Fruit fly (Drosophila melanogaster) whole organism, embryonic: ENCODE measurements around the gene CG42784.

Experiments
- ATbp ChIP-seq: fragments of 200-800 bp; sonication (Bioruptor generic); optimal IDR thresholded peaks from 2 replicates; lab custom pipeline; 2017; ENCODE audit warnings: missing biosample characterization, mild to moderate bottlenecking, missing genetic modification characterization, missing genetic modification reagents
- Antp ChIP-seq: fragments of 200-800 bp; sonication (Bioruptor generic); optimal IDR thresholded peaks from 3 replicates; lab custom pipeline; 2016; ENCODE audit warnings: missing biosample characterization, missing genetic modification characterization
- BtbVII ChIP-seq: fragments of 200-800 bp; sonication (Bioruptor generic); optimal IDR thresholded peaks from 3 replicates; lab custom pipeline; 2017; ENCODE audit warnings: missing biosample characterization, mild to moderate bottlenecking, missing genetic modification characterization
- CG10462 ChIP-seq: fragments of 200-800 bp; sonication (Bioruptor generic); optimal IDR thresholded peaks from 2 replicates; lab custom pipeline; 2016; ENCODE audit warnings: missing biosample characterization, missing genetic modification characterization
- CG12769 ChIP-seq: fragments of 200-800 bp; sonication (Bioruptor generic); optimal IDR thresholded peaks from 2 replicates; lab custom pipeline; 2019; ENCODE audit warnings: missing biosample characterization, mild to moderate bottlenecking, missing genetic modification characterization, moderate library complexity
- CG14014 ChIP-seq: fragments of 200-800 bp; sonication (Bioruptor generic); IDR thresholded peaks from 2 replicates; pipeline ENCODE4 v1.3.6; 2022; ENCODE audit warnings: missing biosample characterization, missing genetic modification characterization
- CG14710 ChIP-seq: fragments of 200-800 bp; sonication (Bioruptor generic); optimal IDR thresholded peaks from 3 replicates; lab custom pipeline; 2019; ENCODE audit warnings: missing biosample characterization, mild to moderate bottlenecking, missing genetic modification characterization, moderate library complexity
- CG16813 ChIP-seq: fragments of 200-800 bp; sonication (Bioruptor generic); IDR thresholded peaks from 3 replicates; pipeline ENCODE4 v1.3.6; 2022; ENCODE audit warnings: missing biosample characterization, missing genetic modification characterization; ENCODE audit not compliant: partially characterized antibody
- CG18619 ChIP-seq: fragments of 200-800 bp; sonication (Bioruptor generic); optimal IDR thresholded peaks from 3 replicates; lab custom pipeline; 2017; ENCODE audit warnings: missing biosample characterization, mild to moderate bottlenecking, missing genetic modification characterization
- CG30403 ChIP-seq: fragments of 200-800 bp; sonication (Bioruptor generic); optimal IDR thresholded peaks from 3 replicates; lab custom pipeline; 2016; ENCODE audit warnings: missing biosample characterization, missing genetic modification characterization
- CG43689 ChIP-seq: fragments of 200-800 bp; sonication (Bioruptor generic); IDR thresholded peaks from 2 replicates; pipeline ENCODE4 v1.3.6; 2022; ENCODE audit warnings: missing biosample characterization, missing genetic modification characterization
- CG6175 ChIP-seq: fragments of 200-800 bp; sonication (Bioruptor generic); IDR thresholded peaks from 3 replicates; pipeline ENCODE4 v1.3.6; 2022; ENCODE audit warnings: missing biosample characterization, missing genetic modification characterization
- CG7271 ChIP-seq: fragments of 200-800 bp; sonication (Bioruptor generic); optimal IDR thresholded peaks from 2 replicates; lab custom pipeline; 2018; ENCODE audit warnings: missing biosample characterization, mild to moderate bottlenecking, missing genetic modification characterization, moderate library complexity
- CG7372 ChIP-seq: fragments of 200-800 bp; sonication (Bioruptor generic); IDR thresholded peaks from 2 replicates; pipeline ENCODE4 v1.3.6; 2022; ENCODE audit warnings: missing biosample characterization, missing genetic modification characterization
- CG7745 ChIP-seq: fragments of 200-800 bp; sonication (Bioruptor generic); optimal IDR thresholded peaks from 2 replicates; lab custom pipeline; 2018; ENCODE audit warnings: missing biosample characterization, mild to moderate bottlenecking, missing genetic modification characterization, moderate library complexity
- CG7963 ChIP-seq: fragments of 200-800 bp; sonication (Bioruptor generic); IDR thresholded peaks from 3 replicates; pipeline ENCODE4 v1.3.6; 2022; ENCODE audit warnings: missing biosample characterization, missing genetic modification characterization; ENCODE audit not compliant: partially characterized antibody
- CG8924 ChIP-seq: fragments of 200-800 bp; optimal IDR thresholded peaks from 3 replicates; lab custom pipeline; 2019; ENCODE audit warnings: missing biosample characterization, mild to moderate bottlenecking, missing genetic modification characterization, moderate library complexity
- CG9437 ChIP-seq: fragments of 200-800 bp; sonication (Bioruptor generic); optimal IDR thresholded peaks from 2 replicates; lab custom pipeline; 2018; ENCODE audit warnings: missing biosample characterization, mild to moderate bottlenecking, missing genetic modification characterization
- D ChIP-seq, 2 experiments: fragments of 200-800 bp in 1 of 2; fragments of >200 bp in 1 of 2; sonication (Bioruptor generic) in 1 of 2; optimal IDR thresholded peaks; 2 replicates in 1 of 2; 3 replicates in 1 of 2; lab custom pipeline; 2017; ENCODE audit warnings: mild to moderate bottlenecking in 1 of 2, missing biosample characterization in 1 of 2, missing genetic modification characterization in 1 of 2, missing genetic modification reagents in 1 of 2
- D19A ChIP-seq: fragments of 200-800 bp; optimal IDR thresholded peaks from 3 replicates; lab custom pipeline; 2019; ENCODE audit warnings: missing biosample characterization, mild to moderate bottlenecking, missing genetic modification characterization, moderate library complexity
- Ets65A ChIP-seq: fragments of 200-800 bp; sonication (Bioruptor generic); peaks from one replicate; lab custom pipeline; 2016; ENCODE audit warnings: missing biosample characterization, missing genetic modification characterization
- GATAe ChIP-seq: fragments of 200-800 bp; sonication (Bioruptor generic); conservative IDR thresholded peaks from 2 replicates; pipeline ENCODE4 v1.3.6; 2022; ENCODE audit warnings: missing biosample characterization, missing genetic modification characterization
- Gsc ChIP-seq: fragments of 200-800 bp; sonication (Bioruptor generic); IDR thresholded peaks from 2 replicates; pipeline ENCODE4 v1.3.6; 2022; ENCODE audit warnings: missing biosample characterization, missing genetic modification characterization
- Hmx ChIP-seq: fragments of 200-800 bp; sonication (Bioruptor generic); optimal IDR thresholded peaks from 2 replicates; lab custom pipeline; 2016; ENCODE audit warnings: missing biosample characterization, missing genetic modification characterization
- Max ChIP-seq: fragments of 200-800 bp; sonication (Bioruptor generic); optimal IDR thresholded peaks from 2 replicates; lab custom pipeline; 2016; ENCODE audit warnings: missing biosample characterization, mild to moderate bottlenecking, missing genetic modification characterization
- Mrtf ChIP-seq: fragments of 200-800 bp; sonication (Bioruptor generic); IDR thresholded peaks from 3 replicates; pipeline ENCODE4 v1.3.6; 2022; ENCODE audit warnings: missing biosample characterization, missing genetic modification characterization
- Myb ChIP-seq: fragments of 200-800 bp; sonication (Bioruptor generic); optimal IDR thresholded peaks from 2 replicates; lab custom pipeline; 2016; ENCODE audit warnings: missing biosample characterization, missing genetic modification characterization
- Oli ChIP-seq: fragments of 200-800 bp; sonication (Bioruptor generic); optimal IDR thresholded peaks from 2 replicates; lab custom pipeline; 2018; ENCODE audit warnings: missing biosample characterization, mild to moderate bottlenecking, missing genetic modification characterization, moderate library complexity
- Poxn ChIP-seq: fragments of 200-800 bp; sonication (Bioruptor generic); IDR thresholded peaks from 2 replicates; pipeline ENCODE4 v1.3.6; 2022; ENCODE audit warnings: missing biosample characterization, missing genetic modification characterization
- Ssrp ChIP-seq: fragments of 200-800 bp; sonication (Bioruptor generic); optimal IDR thresholded peaks from 2 replicates; lab custom pipeline; 2018; ENCODE audit warnings: missing biosample characterization, mild to moderate bottlenecking, missing genetic modification characterization, moderate library complexity
- Stat92E ChIP-seq, 3 experiments: fragments of >200 bp in 2 of 3; fragments of 200-800 bp in 1 of 3; sonication (Bioruptor generic) in 1 of 3; optimal IDR thresholded peaks; 2 replicates each; lab custom pipeline; 2017 to 2019; ENCODE audit warnings: missing biosample characterization in 3 of 3, missing genetic modification characterization in 3 of 3, mild to moderate bottlenecking in 1 of 3, moderate library complexity in 1 of 3
- YL-1 ChIP-seq: fragments of 200-800 bp; sonication (Bioruptor generic); optimal IDR thresholded peaks from 3 replicates; lab custom pipeline; 2017; ENCODE audit warnings: missing biosample characterization, mild to moderate bottlenecking, missing genetic modification characterization
- ap ChIP-seq: fragments of 200-800 bp; sonication (Bioruptor generic); IDR thresholded peaks from 2 replicates; pipeline ENCODE4 v1.3.6; 2022; ENCODE audit warnings: missing biosample characterization, missing genetic modification characterization
- bcd ChIP-seq: fragments of 200-800 bp; sonication (Bioruptor generic); optimal IDR thresholded peaks from 2 replicates; lab custom pipeline; 2017; ENCODE audit warnings: missing biosample characterization, mild to moderate bottlenecking, missing genetic modification characterization
- ci ChIP-seq: fragments of 200-800 bp; sonication (Bioruptor generic); IDR thresholded peaks from 3 replicates; pipeline ENCODE4 v1.3.6; 2022; ENCODE audit warnings: missing biosample characterization, missing genetic modification characterization
- croc ChIP-seq: fragments of 200-800 bp; sonication (Bioruptor generic); conservative IDR thresholded peaks from 3 replicates; pipeline ENCODE4 v1.3.6; 2022; ENCODE audit warnings: missing biosample characterization, missing genetic modification characterization
- fd102C ChIP-seq: fragments of 200-800 bp; sonication (Bioruptor generic); optimal IDR thresholded peaks from 2 replicates; lab custom pipeline; 2018; ENCODE audit warnings: missing biosample characterization, mild to moderate bottlenecking, missing genetic modification characterization, moderate library complexity
- gce ChIP-seq: fragments of 200-800 bp; sonication (Bioruptor generic); IDR thresholded peaks from 3 replicates; pipeline ENCODE4 v1.3.6; 2022; ENCODE audit warnings: missing biosample characterization, missing genetic modification characterization
- gsb ChIP-seq: fragments of 200-800 bp; sonication (Bioruptor generic); IDR thresholded peaks from 2 replicates; pipeline ENCODE4 v1.3.6; 2022; ENCODE audit warnings: missing biosample characterization, missing genetic modification characterization
- lmd ChIP-seq: fragments of 200-800 bp; sonication (Bioruptor generic); IDR thresholded peaks from 2 replicates; pipeline ENCODE4 v1.3.6; 2022; ENCODE audit warnings: missing biosample characterization, missing genetic modification characterization
- otp ChIP-seq: fragments of 200-800 bp; sonication (Bioruptor generic); IDR thresholded peaks from 3 replicates; pipeline ENCODE4, ENCODE4 v1.3.6; 2022; ENCODE audit warnings: missing biosample characterization, missing genetic modification characterization
- pb ChIP-seq: fragments of 200-800 bp; sonication (Bioruptor generic); optimal IDR thresholded peaks from 3 replicates; lab custom pipeline; 2016; ENCODE audit warnings: missing biosample characterization, missing genetic modification characterization
- prd ChIP-seq, 3 experiments: fragments of >200 bp in 2 of 3; fragments of 200-800 bp in 1 of 3; sonication (Bioruptor generic) in 1 of 3; optimal IDR thresholded peaks in 2 of 3; IDR thresholded peaks in 1 of 3; 2 replicates in 2 of 3; 3 replicates in 1 of 3; pipeline versions ENCODE4 v1.3.6 to Lab custom; 2017 to 2022; ENCODE audit warnings: missing biosample characterization in 1 of 3, missing genetic modification characterization in 1 of 3
- psq ChIP-seq: fragments of 200-800 bp; sonication (Bioruptor generic); optimal IDR thresholded peaks from 2 replicates; lab custom pipeline; 2017; ENCODE audit warnings: missing biosample characterization, missing genetic modification characterization
- shn ChIP-seq: fragments of 200-800 bp; sonication (Bioruptor generic); optimal IDR thresholded peaks from 3 replicates; lab custom pipeline; 2016; ENCODE audit warnings: missing biosample characterization, missing genetic modification characterization
- sqz ChIP-seq: fragments of 200-800 bp; sonication (Bioruptor generic); optimal IDR thresholded peaks from 3 replicates; lab custom pipeline; 2018; ENCODE audit warnings: missing biosample characterization, mild to moderate bottlenecking, missing genetic modification characterization
- tap ChIP-seq: fragments of 200-800 bp; optimal IDR thresholded peaks from 3 replicates; lab custom pipeline; 2019; ENCODE audit warnings: missing biosample characterization, mild to moderate bottlenecking, missing genetic modification characterization, moderate library complexity
- tup ChIP-seq: fragments of 200-800 bp; sonication (Bioruptor generic); optimal IDR thresholded peaks from 2 replicates; lab custom pipeline; 2016; ENCODE audit warnings: missing biosample characterization, mild to moderate bottlenecking, missing genetic modification characterization, moderate library complexity
- vnd ChIP-seq: fragments of 200-800 bp; sonication (Bioruptor generic); IDR thresholded peaks from 3 replicates; pipeline ENCODE4 v1.3.6; 2022; ENCODE audit warnings: missing biosample characterization, missing genetic modification characterization; ENCODE audit not compliant: partially characterized antibody
- zf30C ChIP-seq: fragments of 200-800 bp; sonication (Bioruptor generic); optimal IDR thresholded peaks from 3 replicates; lab custom pipeline; 2018; ENCODE audit warnings: missing biosample characterization, mild to moderate bottlenecking, missing genetic modification characterization

CG42784 gene

DNA sequence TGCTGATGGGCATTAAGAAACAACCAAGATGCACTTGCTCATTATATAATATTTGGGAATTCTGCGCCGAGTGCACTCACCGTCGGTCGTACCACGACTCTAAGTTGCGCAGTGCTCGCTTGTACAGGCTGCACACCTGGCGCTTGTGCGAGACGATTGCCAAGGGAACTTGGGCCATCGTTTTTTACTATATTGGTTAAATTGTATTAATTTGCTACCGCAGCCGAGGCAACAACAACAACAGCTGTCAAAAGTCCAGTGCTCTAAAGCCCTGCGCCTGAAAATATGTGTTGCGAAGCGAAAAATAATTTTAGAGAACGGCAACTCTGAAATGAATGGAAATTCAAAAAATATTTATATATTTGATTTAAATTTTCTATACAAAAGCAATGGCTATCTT is 44.5 kb upstream of the CG42784 start, which contains the start of gene ND-B22 (continued):
- TF ChIP-seq CG10462 (no peak), D19A (tag; lab: Kevin White, UChicago) (peak; percentile 27), CG43689 (GFP tag; lab: Robert Waterston, UW) (no peak), bcd (GFP tag; lab: Kevin White, UChicago) (peak; percentile 37), gsb (no peak), ap (GFP tag; lab: Robert Waterston, UW) (no peak), Stat92E (GFP tag; optimal IDR thresholded peaks at IDR 0.05; lab: Kevin White, UChicago) (no peak), Gsc (GFP tag; lab: Robert Waterston, UW) (no peak), Antp (peak; percentile 4), CG9437 (GFP tag; lab: Kevin White, UChicago) (no peak), CG7271 (tag; lab: Kevin White, UChicago) (no peak), Max (GFP tag; lab: Kevin White, UChicago) (peak; percentile 30), CG8924 (tag; lab: Kevin White, UChicago) (peak; percentile 32), otp (GFP tag; lab: Robert Waterston, UW) (no peak), Ets65A (no peak), tup (peak; percentile 5), CG16813 (peak; percentile 21; the same call in 1 of the 3 replicates), Poxn (GFP tag; lab: Robert Waterston, UW) (no peak), psq (GFP tag; lab: Kevin White, UChicago) (no peak), CG7372 (GFP tag; lab: Robert Waterston, UW) (no peak), D (optimal IDR thresholded peaks at IDR 0.05; lab: Kevin White, UChicago) (no peak), D (GFP tag; optimal IDR thresholded peaks at IDR 0.05; lab: Kevin White, UChicago) (no peak), Myb (peak; percentile 73), CG7745 (no peak), YL-1 (GFP tag; lab: Kevin White, UChicago) (peak; percentile 84), CG14014 (GFP tag; lab: Robert Waterston, UW) (peak; percentile 21; the same call in 1 of the 2 replicates), BtbVII (no peak), prd (optimal IDR thresholded peaks at IDR 0.05; lab: Kevin White, UChicago) (no peak), prd (GFP tag; IDR thresholded peaks at IDR 0.05; lab: Robert Waterston, UW) (0 out of 3 replicates have a peak, but pooled peaks have one; percentile 7), Hmx (GFP tag; lab: Kevin White, UChicago) (no peak), CG14710 (tag; lab: Kevin White, UChicago) (peak; percentile 42), pb (GFP tag; lab: Kevin White, UChicago) (no peak), Ssrp (peak; percentile 6), tap (tag; lab: Kevin White, UChicago) (peak; percentile 16), CG6175 (GFP tag; lab: Robert Waterston, UW) (no peak), lmd (GFP tag; lab: Robert Waterston, UW) (no peak), GATAe (GFP tag; lab: Robert Waterston, UW) (no peak), ATbp (no peak), gce (GFP tag; lab: Robert Waterston, UW) (no peak), CG30403 (peak; percentile 58), fd102C (GFP tag; lab: Kevin White, UChicago) (no peak), zf30C (GFP tag; lab: Kevin White, UChicago) (no peak), Mrtf (GFP tag; lab: Robert Waterston, UW) (no peak), croc (no peak), CG7963 (GFP tag; lab: Robert Waterston, UW) (peak; percentile 16; the same call in 1 of the 3 replicates), CG12769 (tag; lab: Kevin White, UChicago) (no peak), Oli (tag; lab: Kevin White, UChicago) (no peak), CG18619 (GFP tag; lab: Kevin White, UChicago) (peak; percentile 6), sqz (GFP tag; lab: Kevin White, UChicago) (no peak), vnd (GFP tag; lab: Robert Waterston, UW) (no peak), ci (GFP tag; lab: Robert Waterston, UW) (peak; percentile 66), shn (peak; percentile 6)
